Fruit fly (Drosophila melanogaster) S2 (cell line): ENCODE measurements around the gene CG10435.

ENCODE experiments used
- CG8478 ChIP-seq: fragments of >200 bp; optimal IDR thresholded peaks from 2 replicates; lab custom pipeline; 2018
- CTCF ChIP-seq, 2 experiments: fragments of >200 bp; optimal IDR thresholded peaks; 2 replicates each; lab custom pipeline; 2018

DNA sequence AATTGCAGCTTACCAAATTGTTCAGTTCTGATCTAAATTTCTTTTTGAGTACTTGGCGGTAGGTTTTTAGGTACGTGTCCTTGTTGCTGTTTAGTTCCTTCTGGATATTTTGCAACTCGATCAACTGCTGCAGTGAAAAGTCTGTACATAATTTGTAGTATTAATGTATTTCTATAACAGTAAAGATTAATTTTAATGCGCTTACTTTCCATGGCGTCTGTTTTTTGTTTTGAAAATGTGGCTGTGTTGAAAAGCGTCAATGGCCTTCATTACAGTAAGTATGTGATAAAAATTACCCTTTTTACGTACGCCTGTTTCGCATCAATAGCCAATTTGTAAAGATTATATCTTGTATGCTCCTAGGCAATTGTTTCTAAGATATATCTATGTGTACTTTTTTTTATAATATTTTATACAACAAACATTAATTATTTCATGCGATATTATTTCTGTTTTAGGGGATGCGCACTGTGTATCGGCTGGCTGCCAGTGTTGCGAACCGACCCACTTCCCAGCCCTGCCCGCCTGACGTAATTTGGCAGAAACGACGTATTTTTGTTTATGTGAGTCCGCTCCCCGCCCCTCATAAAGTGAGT lies 11.8 kb downstream of the CG10435 start, which contains the start of the genes Kmn2 and CG2698:
- TF ChIP-seq CTCF (optimal IDR thresholded peaks at IDR 0.05; lab: Kevin White, UChicago) (no peak), CG8478 (no peak)
